Worm (Caenorhabditis elegans) whole organism, L4 larva: Measurements from ENCODE around the gene F45E10.2.

Experiments used
- F49E8.2 ChIP-seq: sonication (generic microtip); optimal IDR thresholded peaks from 2 replicates; lab custom pipeline; 2016; ENCODE audit warnings: missing compliant biosample characterization, mild to moderate bottlenecking, missing genetic modification characterization, borderline replicate concordance
- ces-1 ChIP-seq: fragments of 150-350 bp; sonication (generic microtip); optimal IDR thresholded peaks from 4 replicates; lab custom pipeline; 2014; ENCODE audit warnings: missing biosample characterization, missing genetic modification reagents, missing genetic modification characterization
- daf-19 ChIP-seq: fragments of 200-800 bp; sonication (Bioruptor generic); conservative IDR thresholded peaks from 2 replicates; pipeline ENCODE4 v1.3.6; 2022; ENCODE audit warnings: missing genetic modification characterization, missing compliant biosample characterization
- dpl-1 ChIP-seq: fragments of 150-350 bp; optimal IDR thresholded peaks from 2 replicates; lab custom pipeline; 2014; ENCODE audit warnings: missing biosample characterization, missing genetic modification reagents, missing genetic modification characterization
- egl-27 ChIP-seq: sonication (generic microtip); optimal IDR thresholded peaks from 3 replicates; lab custom pipeline; 2017; ENCODE audit warnings: missing biosample characterization, missing genetic modification reagents, missing genetic modification characterization
- hlh-30 ChIP-seq: sonication (generic microtip); optimal IDR thresholded peaks from 2 replicates; lab custom pipeline; 2017; ENCODE audit warnings: antibody characterized with exemption, mild to moderate bottlenecking, missing genetic modification characterization, missing compliant biosample characterization; ENCODE audit not compliant: insufficient read depth
- mdl-1 ChIP-seq, 2 experiments: fragments of 150-350 bp in 1 of 2; sonication (generic microtip) in 1 of 2; optimal IDR thresholded peaks; 2 replicates each; lab custom pipeline; 2014 to 2017; ENCODE audit warnings: missing biosample characterization in 2 of 2, missing genetic modification characterization in 2 of 2
- mep-1 ChIP-seq: fragments of 150-350 bp; sonication (generic microtip); optimal IDR thresholded peaks from 3 replicates; lab custom pipeline; 2014; ENCODE audit warnings: missing biosample characterization, missing genetic modification characterization
- tra-1 ChIP-seq: fragments of 200-800 bp; sonication (Bioruptor generic); IDR thresholded peaks from 2 replicates; pipeline ENCODE4 v1.3.6; 2022; ENCODE audit warnings: missing genetic modification reagents, missing genetic modification characterization, missing compliant biosample characterization

ce11 chrII:11035774-11036173, 19.3 kb downstream of the F45E10.2 start, which contains the start of gene srlf-15:
- TF ChIP-seq egl-27 (tag; lab: Kevin White, UChicago) = no peak
- no peak for TF ChIP-seq daf-19
- no peak for TF ChIP-seq dpl-1
- no peak for TF ChIP-seq ces-1 (GFP tag; lab: Kevin White, UChicago)
- no peak for TF ChIP-seq hlh-30 (tag; lab: Kevin White, UChicago)
- no peak for TF ChIP-seq mdl-1 (tag; optimal IDR thresholded peaks at IDR 0.05; lab: Kevin White, UChicago)
- no peak for TF ChIP-seq F49E8.2 (tag; lab: Kevin White, UChicago)
- no peak for TF ChIP-seq tra-1
- TF ChIP-seq mep-1 (tag; lab: Kevin White, UChicago) = no peak
